Fruit fly (Drosophila melanogaster): ENCODE results near the gene Naa40.

Naa40 gene

DNA sequence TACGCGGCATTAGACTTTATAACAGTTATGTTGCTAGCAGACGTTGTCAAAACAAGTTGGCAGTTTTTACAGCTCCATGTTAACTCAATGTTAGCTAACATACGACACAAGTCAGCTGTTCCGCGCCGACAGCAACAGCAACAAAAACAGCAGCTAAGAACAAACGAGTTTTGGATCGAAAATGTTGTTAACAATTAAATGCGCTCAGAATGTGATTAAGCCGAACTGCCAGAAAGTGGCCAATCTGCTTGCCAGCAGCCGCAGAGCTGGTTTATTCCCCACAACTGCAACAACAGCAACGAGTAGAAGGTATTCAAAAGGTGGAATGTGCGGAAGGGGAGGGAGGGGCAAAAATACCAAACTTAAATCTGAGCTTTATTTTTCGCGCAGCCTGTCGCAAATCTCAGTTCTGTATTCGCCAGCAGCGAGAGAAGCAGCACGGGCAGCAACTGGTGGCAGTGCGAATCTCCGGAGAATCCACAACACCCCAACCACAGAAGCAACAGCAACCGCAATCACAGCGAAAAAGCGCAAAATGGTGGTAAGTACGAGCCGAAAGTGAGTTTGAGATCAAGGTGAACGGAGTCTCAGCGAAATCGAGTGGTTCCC is 1.6 kb downstream of the Naa40 start, which contains the start of gene Pcd (continued):
- no peak for TF ChIP-seq Ets65A (GFP tag)
- no peak for TF ChIP-seq CG2875 (GFP tag; optimal IDR thresholded peaks at IDR 0.05)
- TF ChIP-seq Hmx (GFP tag; optimal IDR thresholded peaks at IDR 0.05): no peak
- no peak for TF ChIP-seq hth (optimal IDR thresholded peaks at IDR 0.05)
- no peak for TF ChIP-seq bowl (GFP tag; IDR thresholded peaks at IDR 0.05)
- no peak for TF ChIP-seq dan (GFP tag; IDR thresholded peaks at IDR 0.05)
- TF ChIP-seq unc-4 (GFP tag; IDR thresholded peaks at IDR 0.05; ENCODE audit: partially characterized antibody): peak; percentile 41; the same call in 1 of the 2 replicates
- TF ChIP-seq tna (GFP tag; IDR thresholded peaks at IDR 0.05; ENCODE audit: partially characterized antibody): no peak
- peak; percentile 64 for TF ChIP-seq CG13287 (GFP tag; IDR thresholded peaks at IDR 0.05; ENCODE audit: partially characterized antibody)
- TF ChIP-seq CG6813 (GFP tag; optimal IDR thresholded peaks at IDR 0.05): no peak
- TF ChIP-seq esg (GFP tag; conservative IDR thresholded peaks at IDR 0.05): no peak
- TF ChIP-seq dpn (GFP tag; optimal IDR thresholded peaks at IDR 0.05): no peak
- no peak for TF ChIP-seq fd102C (GFP tag; optimal IDR thresholded peaks at IDR 0.05)
- TF ChIP-seq en (GFP tag; optimal IDR thresholded peaks at IDR 0.05): no peak
- TF ChIP-seq CG31441 (GFP tag; IDR thresholded peaks at IDR 0.05): no peak
- no peak for TF ChIP-seq pnt (GFP tag; optimal IDR thresholded peaks at IDR 0.05)
- peak; percentile 77 for TF ChIP-seq CG15514 (GFP tag; optimal IDR thresholded peaks at IDR 0.05)
- no peak for TF ChIP-seq CG12744 (GFP tag; optimal IDR thresholded peaks at IDR 0.05)
- no peak for TF ChIP-seq Optix (GFP tag; IDR thresholded peaks at IDR 0.05)
- TF ChIP-seq dmrt99B (tag; optimal IDR thresholded peaks at IDR 0.05): no peak
- no peak for TF ChIP-seq Ptx1 (GFP tag; IDR thresholded peaks at IDR 0.05)
- TF ChIP-seq CG3838 (GFP tag; optimal IDR thresholded peaks at IDR 0.05): no peak
- peak; percentile 33 for TF ChIP-seq Med (GFP tag)
- no peak for TF ChIP-seq tup (GFP tag; optimal IDR thresholded peaks at IDR 0.05)
- TF ChIP-seq luna (GFP tag; optimal IDR thresholded peaks at IDR 0.05): no peak
- TF ChIP-seq CG43689 (GFP tag; IDR thresholded peaks at IDR 0.05): no peak
- no peak for TF ChIP-seq CG9797 (GFP tag; optimal IDR thresholded peaks at IDR 0.05)
- no peak for TF ChIP-seq Xbp1 (GFP tag; optimal IDR thresholded peaks at IDR 0.05)
- TF ChIP-seq CG12659 (GFP tag; optimal IDR thresholded peaks at IDR 0.05): no peak
- no peak for TF ChIP-seq cg (GFP tag; optimal IDR thresholded peaks at IDR 0.05)
- TF ChIP-seq al (GFP tag; IDR thresholded peaks at IDR 0.05): no peak
- no peak for TF ChIP-seq CG17186 (GFP tag; optimal IDR thresholded peaks at IDR 0.05)
- no peak for TF ChIP-seq run (tag; optimal IDR thresholded peaks at IDR 0.05)
- peak; percentile 99 for TF ChIP-seq trem (tag; optimal IDR thresholded peaks at IDR 0.05)
- TF ChIP-seq psq (GFP tag; optimal IDR thresholded peaks at IDR 0.05): no peak
- TF ChIP-seq row (GFP tag; IDR thresholded peaks at IDR 0.05): no peak
- no peak for TF ChIP-seq Elba2 (GFP tag; optimal IDR thresholded peaks at IDR 0.05)
- no peak for TF ChIP-seq pan (optimal IDR thresholded peaks at IDR 0.05)
- no peak for TF ChIP-seq pan (GFP tag; optimal IDR thresholded peaks at IDR 0.05 in 1 of 2, IDR thresholded peaks at IDR 0.05 in 1 of 2)
- TF ChIP-seq gcm (GFP tag; optimal IDR thresholded peaks at IDR 0.05): no peak
- TF ChIP-seq Fer1 (GFP tag; optimal IDR thresholded peaks at IDR 0.05): no peak
- TF ChIP-seq Dp (GFP tag; optimal IDR thresholded peaks at IDR 0.05): peak; percentile 88
- TF ChIP-seq CG12942 (GFP tag; optimal IDR thresholded peaks at IDR 0.05): no peak
- TF ChIP-seq CG12769 (tag; optimal IDR thresholded peaks at IDR 0.05): peak; percentile 71
- peak; percentile 7 for TF ChIP-seq Sin3A (optimal IDR thresholded peaks at IDR 0.05)
- no peak for TF ChIP-seq CG16813 (GFP tag; IDR thresholded peaks at IDR 0.05; ENCODE audit: partially characterized antibody)
- no peak for TF ChIP-seq H2.0 (GFP tag; IDR thresholded peaks at IDR 0.05)
- no peak for TF ChIP-seq tap (tag; optimal IDR thresholded peaks at IDR 0.05)
- no peak for TF ChIP-seq CG13424 (tag; optimal IDR thresholded peaks at IDR 0.05)
- no peak for TF ChIP-seq CG4820 (GFP tag; optimal IDR thresholded peaks at IDR 0.05)
- no peak for TF ChIP-seq Hr51 (GFP tag; optimal IDR thresholded peaks at IDR 0.05)
